Worm (Caenorhabditis elegans) whole organism, mixed stage, embryonic: Measurements from ENCODE around the gene let-413.

Source experiments
- blmp-1 ChIP-seq: fragments of 150-350 bp; optimal IDR thresholded peaks from 2 replicates; lab custom pipeline; 2014; ENCODE audit warnings: missing biosample characterization, missing genetic modification characterization
- elt-3 ChIP-seq: fragments of 150-350 bp; optimal IDR thresholded peaks from 2 replicates; lab custom pipeline; 2014; ENCODE audit warnings: missing biosample characterization, missing genetic modification characterization
- lin-13 ChIP-seq: fragments of 150-350 bp; optimal IDR thresholded peaks from 2 replicates; lab custom pipeline; 2014; ENCODE audit warnings: missing biosample characterization, missing genetic modification characterization
- lsy-2 ChIP-seq: fragments of 150-350 bp; optimal IDR thresholded peaks from 2 replicates; lab custom pipeline; 2014; ENCODE audit warnings: missing biosample characterization, missing genetic modification characterization
- nhr-76 ChIP-seq: sonication (generic microtip); optimal IDR thresholded peaks from 2 replicates; lab custom pipeline; 2017; ENCODE audit warnings: missing biosample characterization, missing genetic modification characterization
- pha-4 ChIP-seq: fragments of 150-350 bp; optimal IDR thresholded peaks from 2 replicates; lab custom pipeline; 2018; ENCODE audit warnings: missing biosample characterization, missing genetic modification reagents, missing genetic modification characterization
- snpc-4 ChIP-seq: fragments of 150-350 bp; optimal IDR thresholded peaks from 2 replicates; lab custom pipeline; 2014; ENCODE audit warnings: missing biosample characterization, missing genetic modification characterization
- unc-62 ChIP-seq: fragments of 150-350 bp; optimal IDR thresholded peaks from 2 replicates; lab custom pipeline; 2014; ENCODE audit warnings: missing biosample characterization, missing genetic modification reagents, missing genetic modification characterization
- ztf-11 ChIP-seq: fragments of 150-350 bp; optimal IDR thresholded peaks from 2 replicates; lab custom pipeline; 2014; ENCODE audit warnings: missing biosample characterization, missing genetic modification characterization

- no peak for TF ChIP-seq pha-4 (tag; lab: Kevin White, UChicago)
- no peak for TF ChIP-seq unc-62 (GFP tag; lab: Kevin White, UChicago)
- no peak for TF ChIP-seq lin-13 (tag; lab: Kevin White, UChicago)
- TF ChIP-seq lsy-2 (tag; lab: Kevin White, UChicago) = no peak
- TF ChIP-seq ztf-11 (tag; lab: Kevin White, UChicago) = no peak
- no peak for TF ChIP-seq elt-3
- no peak for TF ChIP-seq snpc-4 (tag; lab: Kevin White, UChicago)
- TF ChIP-seq blmp-1 (tag; lab: Kevin White, UChicago) = no peak
- TF ChIP-seq nhr-76 = no peak
Observed at ce11 chrV:7995878-7996277, 18.3 kb upstream of the let-413 start, which contains the start of gene Y97E10AR.2.
